Worm (Caenorhabditis elegans) whole organism, L1 larva: Measurements from ENCODE around the gene F56H9.6.
A peak's percentile ranks its signal among the peaks of the same experiment; 100 is the strongest.

Source experiments
- aha-1 ChIP-seq: fragments of 150-350 bp; optimal IDR thresholded peaks from 2 replicates; lab custom pipeline; 2014; ENCODE audit warnings: missing biosample characterization, missing genetic modification characterization
- blmp-1 ChIP-seq: fragments of 150-350 bp; optimal IDR thresholded peaks from 2 replicates; lab custom pipeline; 2014; ENCODE audit warnings: missing biosample characterization, missing genetic modification characterization
- ceh-63 ChIP-seq: fragments of 200-800 bp; sonication (Bioruptor generic); optimal IDR thresholded peaks from 2 replicates; lab custom pipeline; 2018; ENCODE audit warnings: mild to moderate bottlenecking, missing genetic modification characterization, missing compliant biosample characterization
- ces-1 ChIP-seq: fragments of 150-350 bp; optimal IDR thresholded peaks from 2 replicates; lab custom pipeline; 2014; ENCODE audit warnings: missing biosample characterization, missing genetic modification reagents, missing genetic modification characterization
- dpl-1 ChIP-seq, 3 experiments: fragments of 150-350 bp in 2 of 3; sonication (generic microtip) in 1 of 3; optimal IDR thresholded peaks; 2 replicates each; lab custom pipeline; 2014 to 2017; ENCODE audit warnings: missing biosample characterization in 3 of 3, missing genetic modification characterization in 3 of 3, missing genetic modification reagents in 3 of 3
- dsc-1 ChIP-seq: sonication (generic microtip); optimal IDR thresholded peaks from 2 replicates; lab custom pipeline; 2016; ENCODE audit warnings: mild to moderate bottlenecking, missing genetic modification characterization, missing compliant biosample characterization
- efl-1 ChIP-seq, 4 experiments: fragments of 150-350 bp; optimal IDR thresholded peaks in 3 of 4; peaks in 1 of 4; 1 replicate in 1 of 4; 2 replicates in 3 of 4; lab custom pipeline; 2014; ENCODE audit warnings: missing biosample characterization in 2 of 4, missing genetic modification characterization in 2 of 4, missing genetic modification reagents in 2 of 4
- egl-27 ChIP-seq, 2 experiments: fragments of 150-350 bp in 1 of 2; sonication (generic microtip); optimal IDR thresholded peaks; 3 replicates each; lab custom pipeline; 2017 to 2018; ENCODE audit warnings: missing biosample characterization in 2 of 2, missing genetic modification characterization in 2 of 2, missing genetic modification reagents in 2 of 2
- elt-3 ChIP-seq, 6 experiments: fragments of 150-350 bp in 1 of 6; sonication (generic microtip); optimal IDR thresholded peaks; 2 replicates each; lab custom pipeline; 2017 to 2018; ENCODE audit warnings: missing biosample characterization in 6 of 6, missing genetic modification characterization in 6 of 6, inconsistent platforms in 1 of 6
- ets-5 ChIP-seq: fragments of 200-800 bp; sonication (Bioruptor generic); IDR thresholded peaks from 2 replicates; pipeline ENCODE4 v1.3.6; 2022; ENCODE audit warnings: missing genetic modification characterization, missing compliant biosample characterization
- fkh-4 ChIP-seq: sonication (generic microtip); optimal IDR thresholded peaks from 2 replicates; lab custom pipeline; 2016; ENCODE audit warnings: missing compliant biosample characterization, missing genetic modification characterization, borderline replicate concordance
- fos-1 ChIP-seq: fragments of 150-350 bp; optimal IDR thresholded peaks from 2 replicates; lab custom pipeline; 2014; ENCODE audit warnings: missing biosample characterization, missing genetic modification characterization
- hlh-4 ChIP-seq: sonication (generic microtip); optimal IDR thresholded peaks from 2 replicates; lab custom pipeline; 2016; ENCODE audit warnings: mild to moderate bottlenecking, missing genetic modification characterization, missing compliant biosample characterization
- hpl-2 ChIP-seq: fragments of 150-350 bp; optimal IDR thresholded peaks from 2 replicates; lab custom pipeline; 2014; ENCODE audit warnings: missing biosample characterization, missing genetic modification reagents, missing genetic modification characterization
- lin-13 ChIP-seq: fragments of 150-350 bp; optimal IDR thresholded peaks from 2 replicates; lab custom pipeline; 2014; ENCODE audit warnings: missing biosample characterization, missing genetic modification reagents, missing genetic modification characterization
- lin-14 ChIP-seq: fragments of 200-800 bp; sonication (Bioruptor generic); optimal IDR thresholded peaks from 2 replicates; lab custom pipeline; 2018; ENCODE audit warnings: mild to moderate bottlenecking, missing genetic modification characterization, moderate library complexity, missing compliant biosample characterization
- lin-15B ChIP-seq: fragments of 150-350 bp; sonication (generic microtip); optimal IDR thresholded peaks from 3 replicates; lab custom pipeline; 2014; ENCODE audit warnings: missing biosample characterization, missing genetic modification characterization
- lin-39 ChIP-seq: fragments of 150-350 bp; optimal IDR thresholded peaks from 2 replicates; lab custom pipeline; 2014; ENCODE audit warnings: missing biosample characterization, missing genetic modification reagents, missing genetic modification characterization
- lir-3 ChIP-seq: sonication (generic microtip); optimal IDR thresholded peaks from 2 replicates; lab custom pipeline; 2016; ENCODE audit warnings: mild to moderate bottlenecking, missing genetic modification characterization, moderate library complexity, missing compliant biosample characterization; ENCODE audit not compliant: poor library complexity
- mdl-1 ChIP-seq, 2 experiments: fragments of 150-350 bp; optimal IDR thresholded peaks; 2 replicates each; lab custom pipeline; 2014 to 2017; ENCODE audit warnings: missing biosample characterization in 2 of 2, missing genetic modification characterization in 2 of 2, inconsistent platforms in 1 of 2
- mep-1 ChIP-seq: fragments of 150-350 bp; optimal IDR thresholded peaks from 2 replicates; lab custom pipeline; 2014; ENCODE audit warnings: missing biosample characterization, missing genetic modification characterization
- nhr-19 ChIP-seq: fragments of 200-800 bp; sonication (Bioruptor generic); conservative IDR thresholded peaks from 2 replicates; pipeline ENCODE4 v1.3.6; 2022; ENCODE audit warnings: missing genetic modification characterization, missing compliant biosample characterization
- nhr-20 ChIP-seq: sonication (generic microtip); optimal IDR thresholded peaks from 2 replicates; lab custom pipeline; 2016; ENCODE audit warnings: mild to moderate bottlenecking, missing genetic modification characterization, missing compliant biosample characterization
- nhr-77 ChIP-seq: fragments of 150-350 bp; optimal IDR thresholded peaks from 2 replicates; lab custom pipeline; 2014; ENCODE audit warnings: missing biosample characterization, missing genetic modification characterization
- nhr-84 ChIP-seq: sonication (generic microtip); optimal IDR thresholded peaks from 2 replicates; lab custom pipeline; 2017; ENCODE audit warnings: missing biosample characterization, missing genetic modification characterization
- nhr-85 ChIP-seq: sonication (generic microtip); peaks from one replicate; lab custom pipeline; 2016; ENCODE audit warnings: missing genetic modification characterization, inconsistent platforms, missing compliant biosample characterization
- pax-3 ChIP-seq: fragments of 200-800 bp; sonication (Bioruptor generic); optimal IDR thresholded peaks from 2 replicates; lab custom pipeline; 2018; ENCODE audit warnings: mild to moderate bottlenecking, missing genetic modification characterization, moderate library complexity, missing compliant biosample characterization
- pqm-1 ChIP-seq: sonication (generic microtip); optimal IDR thresholded peaks from 3 replicates; lab custom pipeline; 2017; ENCODE audit warnings: missing biosample characterization, missing genetic modification characterization
- snu-23 ChIP-seq: sonication (generic microtip); optimal IDR thresholded peaks from 2 replicates; lab custom pipeline; 2016; ENCODE audit warnings: missing genetic modification characterization, missing compliant biosample characterization
- sptf-1 ChIP-seq: fragments of 150-350 bp; optimal IDR thresholded peaks from 2 replicates; lab custom pipeline; 2014; ENCODE audit warnings: missing biosample characterization, missing genetic modification characterization
- sup-37 ChIP-seq: fragments of 200-800 bp; sonication (Bioruptor generic); optimal IDR thresholded peaks from 2 replicates; lab custom pipeline; 2018; ENCODE audit warnings: mild to moderate bottlenecking, missing genetic modification characterization, missing compliant biosample characterization
- swsn-7 ChIP-seq: sonication (generic microtip); optimal IDR thresholded peaks from 2 replicates; lab custom pipeline; 2016; ENCODE audit warnings: missing genetic modification characterization, missing compliant biosample characterization
- tlp-1 ChIP-seq: fragments of 150-350 bp; optimal IDR thresholded peaks from 2 replicates; lab custom pipeline; 2014; ENCODE audit warnings: missing biosample characterization, missing genetic modification characterization
- unc-130 ChIP-seq: fragments of 150-350 bp; optimal IDR thresholded peaks from 2 replicates; lab custom pipeline; 2017; ENCODE audit warnings: missing biosample characterization, missing genetic modification characterization, inconsistent platforms
- unc-30 ChIP-seq: sonication (generic microtip); optimal IDR thresholded peaks from 2 replicates; lab custom pipeline; 2017; ENCODE audit warnings: missing biosample characterization, missing genetic modification characterization
- unc-98 ChIP-seq: fragments of 200-800 bp; sonication (Bioruptor generic); IDR thresholded peaks from 2 replicates; pipeline ENCODE4 v1.3.6; 2022; ENCODE audit warnings: missing genetic modification characterization, missing compliant biosample characterization
- xbp-1 ChIP-seq: sonication (generic microtip); optimal IDR thresholded peaks from 2 replicates; lab custom pipeline; 2016; ENCODE audit warnings: missing genetic modification characterization, missing compliant biosample characterization
- zag-1 ChIP-seq: fragments of 150-350 bp; optimal IDR thresholded peaks from 2 replicates; lab custom pipeline; 2014; ENCODE audit warnings: missing biosample characterization, missing genetic modification characterization
- zip-4 ChIP-seq: fragments of 200-800 bp; sonication (Bioruptor generic); optimal IDR thresholded peaks from 2 replicates; lab custom pipeline; 2018; ENCODE audit warnings: mild to moderate bottlenecking, missing genetic modification characterization, moderate library complexity, missing compliant biosample characterization

F56H9.6 gene

DNA sequence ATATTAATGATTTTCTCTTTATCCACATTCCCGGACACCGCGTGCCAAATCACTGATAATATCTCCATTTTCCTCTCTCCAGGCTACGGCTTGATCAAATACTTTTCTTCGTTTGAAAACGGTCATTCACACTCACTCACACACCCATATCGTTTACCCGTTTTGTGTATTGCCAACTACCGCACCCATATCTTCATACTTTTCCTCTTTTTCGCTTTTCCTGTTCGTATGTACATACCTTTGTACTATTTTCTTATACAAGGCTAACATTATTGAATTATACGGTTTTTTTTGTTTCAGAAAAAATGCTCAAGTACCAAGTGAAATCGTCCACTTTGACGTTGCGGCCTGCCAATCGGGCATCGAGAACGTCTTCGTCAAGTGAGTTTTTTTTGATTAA lies 38.3 kb upstream of the F56H9.6 start, which contains the start of gene W05B10.4:
Gene W05B10.4, plus strand, starts transcription at position 301 of the 400 bp plus-strand sequence.
- peak; percentile 5 for TF ChIP-seq blmp-1 (tag; lab: Kevin White, UChicago)
- TF ChIP-seq hpl-2 (GFP tag; lab: Kevin White, UChicago) = no peak
- no peak for TF ChIP-seq egl-27 (tag; optimal IDR thresholded peaks at IDR 0.05; lab: Kevin White, UChicago)

DNA sequence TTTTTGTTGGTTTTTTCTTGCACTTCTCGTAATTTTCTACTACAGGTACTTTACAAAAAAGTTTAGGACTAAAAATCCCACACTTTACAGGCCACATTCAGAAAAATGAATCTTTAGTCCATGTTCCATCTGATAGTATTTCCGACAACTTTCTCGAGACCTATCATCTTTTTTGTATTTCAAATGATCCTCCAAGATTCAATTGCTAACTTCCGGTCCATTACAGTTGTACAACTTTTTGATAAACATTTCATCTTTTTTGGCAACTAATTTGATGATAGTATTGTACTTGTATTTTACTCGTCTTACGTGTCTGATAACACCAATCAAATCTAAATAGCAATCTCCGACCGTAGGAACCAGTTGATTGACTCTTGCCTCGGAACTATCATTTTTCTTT lies 37.8 kb upstream of the F56H9.6 start:
- TF ChIP-seq elt-3 (tag; optimal IDR thresholded peaks at IDR 0.05; lab: Kevin White, UChicago) (peak in 3 of 6 experiments; percentile 37 to 57 (median 40)), pax-3 (tag; lab: Kevin White, UChicago) (no peak), xbp-1 (tag; lab: Kevin White, UChicago) (no peak), nhr-85 (tag; lab: Kevin White, UChicago) (peak; percentile 65), nhr-20 (tag; lab: Kevin White, UChicago) (peak; percentile 25), hlh-4 (tag; lab: Kevin White, UChicago) (no peak), lin-14 (GFP tag; lab: Kevin White, UChicago) (peak; percentile 51), blmp-1 (tag; lab: Kevin White, UChicago) (peak; percentile 35)

DNA sequence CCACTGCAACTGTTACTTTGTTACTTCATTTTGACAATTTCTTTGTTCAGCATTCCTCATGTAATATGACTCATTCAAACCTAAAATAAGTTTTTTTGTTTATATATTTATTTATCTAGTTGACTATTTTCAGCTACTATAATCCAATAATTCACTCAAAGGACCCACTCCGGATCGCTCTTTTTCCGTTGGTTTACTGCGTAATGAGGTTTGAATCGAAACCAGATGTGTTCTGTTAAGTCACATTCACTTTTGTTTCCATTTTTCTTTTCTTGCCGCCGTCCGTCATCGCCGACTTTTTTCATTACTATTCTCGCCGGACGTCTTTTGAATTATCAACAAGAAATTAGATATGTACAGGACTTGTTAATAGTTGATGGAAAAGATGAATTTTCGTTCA lies 33.7 kb upstream of the F56H9.6 start:
- TF ChIP-seq dsc-1 (tag; lab: Kevin White, UChicago) (peak; percentile 90), fkh-4 (tag; lab: Kevin White, UChicago) (peak; percentile 60), aha-1 (no peak), blmp-1 (tag; lab: Kevin White, UChicago) (peak; percentile 21)

DNA sequence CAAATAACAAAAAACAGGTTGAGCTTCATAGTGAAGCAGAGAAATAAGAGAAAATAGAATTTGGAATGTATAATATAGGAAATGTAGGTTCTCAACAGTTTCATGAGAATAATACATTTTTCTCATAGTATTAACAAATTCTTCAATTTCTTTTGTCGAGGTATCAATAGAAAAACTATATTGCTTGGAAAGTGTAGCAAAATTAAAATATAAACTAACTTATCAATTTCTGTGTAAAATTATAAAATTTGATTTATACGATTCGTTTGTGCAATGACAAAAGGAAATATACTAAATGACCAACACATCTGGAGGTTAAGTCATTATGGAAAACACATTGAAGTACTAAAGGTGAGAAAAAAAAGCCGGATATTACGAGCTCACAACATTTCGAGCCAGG lies 32.0 kb upstream of the F56H9.6 start, which contains the start of gene W05B10.3:
Gene W05B10.3, minus strand, starts transcription at position 101 of the 400 bp plus-strand sequence.
- TF ChIP-seq zip-4 (no peak), ces-1 (GFP tag; lab: Kevin White, UChicago) (no peak), snu-23 (no peak), dpl-1 (GFP tag; optimal IDR thresholded peaks at IDR 0.05; lab: Kevin White, UChicago) (no peak), pqm-1 (no peak), tlp-1 (tag; lab: Kevin White, UChicago) (no peak), nhr-84 (tag; lab: Kevin White, UChicago) (no peak), sptf-1 (tag; lab: Kevin White, UChicago) (no peak), hlh-4 (tag; lab: Kevin White, UChicago) (no peak)

DNA sequence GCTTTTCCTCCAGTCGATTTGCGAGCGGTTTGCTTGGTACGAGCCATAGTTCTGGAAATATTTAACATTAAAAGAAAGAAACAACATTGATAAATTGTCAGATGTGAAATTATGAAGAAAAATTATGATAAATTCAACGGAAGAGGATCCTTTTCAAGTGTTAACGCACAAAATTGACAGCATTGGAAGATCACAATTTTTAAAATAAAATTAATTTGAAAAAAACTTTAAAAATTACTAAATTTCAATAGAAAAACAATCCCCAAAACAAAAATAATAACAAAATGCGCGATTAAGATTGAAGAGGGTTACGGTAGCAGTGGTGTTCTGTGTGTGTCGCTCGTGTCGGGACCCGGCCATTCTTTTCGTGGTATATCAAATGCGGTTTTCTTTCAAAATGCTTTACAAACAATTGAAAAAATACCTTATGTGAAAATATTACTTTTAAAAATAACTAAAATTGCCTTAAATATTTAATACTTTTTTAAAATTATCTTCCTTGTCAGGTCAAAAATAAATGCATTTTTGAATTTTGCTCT lies 30.7 kb upstream of the F56H9.6 start, which contains the start of gene his-74:
Gene his-74, minus strand, starts transcription at position 51 of the 539 bp plus-strand sequence.
- TF ChIP-seq hpl-2 (GFP tag; lab: Kevin White, UChicago) = no peak
- TF ChIP-seq pax-3 (tag; lab: Kevin White, UChicago) = no peak
- no peak for TF ChIP-seq egl-27 (tag; optimal IDR thresholded peaks at IDR 0.05; lab: Kevin White, UChicago)
- TF ChIP-seq unc-130 (tag; lab: Kevin White, UChicago) = no peak
- no peak for TF ChIP-seq lin-14 (GFP tag; lab: Kevin White, UChicago)
- TF ChIP-seq sup-37 = no peak
- no peak for TF ChIP-seq lin-15B
- no peak for TF ChIP-seq swsn-7
- no peak for TF ChIP-seq efl-1 (optimal IDR thresholded peaks at IDR 0.05; lab: Kevin White, UChicago)
- TF ChIP-seq efl-1 (GFP tag; optimal IDR thresholded peaks at IDR 0.05 in 1 of 2; lab: Kevin White, UChicago) = no peak

DNA sequence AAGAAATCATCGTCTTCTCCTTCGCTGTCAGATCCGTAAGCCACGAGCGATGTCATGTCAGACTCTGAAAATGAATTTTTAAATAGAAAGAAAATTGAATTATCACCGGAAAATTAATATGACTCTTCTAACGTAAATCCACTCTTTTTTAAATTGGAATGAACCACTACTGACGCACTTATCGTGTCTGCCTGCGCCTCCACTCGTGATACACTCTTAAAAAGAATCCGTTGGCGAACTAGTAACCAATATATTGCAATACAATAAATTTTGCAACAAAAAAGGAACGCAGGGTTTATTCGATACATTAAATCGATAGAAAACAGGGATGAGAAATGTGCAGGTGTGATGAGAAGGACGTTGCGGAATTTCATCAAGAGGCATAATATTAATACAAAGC lies 29.8 kb upstream of the F56H9.6 start, which contains the start of gene ccch-3:
Gene ccch-3, minus strand, starts transcription at position 262 of the 400 bp plus-strand sequence.
- TF ChIP-seq pqm-1 = no peak
- TF ChIP-seq ceh-63 = no peak
- TF ChIP-seq fos-1 (tag; lab: Kevin White, UChicago) = peak; percentile 6
- TF ChIP-seq zag-1 = no peak
- no peak for TF ChIP-seq unc-30 (tag; lab: Kevin White, UChicago)
- TF ChIP-seq unc-130 (tag; lab: Kevin White, UChicago) = peak; percentile 78
- peak; percentile 92 for TF ChIP-seq nhr-20 (tag; lab: Kevin White, UChicago)
- peak in 1 of 2 experiments; percentile 59 for TF ChIP-seq mdl-1 (tag; optimal IDR thresholded peaks at IDR 0.05; lab: Kevin White, UChicago)
- TF ChIP-seq lir-3 (tag; lab: Kevin White, UChicago) = peak; percentile 37
- peak; percentile 77 for TF ChIP-seq nhr-19 (GFP tag; lab: Robert Waterston, UW)
- TF ChIP-seq sup-37 = no peak
- TF ChIP-seq blmp-1 (tag; lab: Kevin White, UChicago) = peak; percentile 66
- no peak for TF ChIP-seq sptf-1 (tag; lab: Kevin White, UChicago)
- TF ChIP-seq unc-98 (GFP tag; lab: Robert Waterston, UW) = no peak
- TF ChIP-seq mep-1 (tag; lab: Kevin White, UChicago) = peak; percentile 82
- TF ChIP-seq ets-5 (GFP tag; lab: Robert Waterston, UW) = no peak
- peak; percentile 78 for TF ChIP-seq swsn-7
- TF ChIP-seq lin-13 (GFP tag; lab: Kevin White, UChicago) = peak; percentile 72
- TF ChIP-seq lin-39 (tag; lab: Kevin White, UChicago) = no peak
- TF ChIP-seq nhr-84 (tag; lab: Kevin White, UChicago) = no peak
- TF ChIP-seq nhr-77 (tag; lab: Kevin White, UChicago) = peak; percentile 5
- peak; percentile 80 for TF ChIP-seq xbp-1 (tag; lab: Kevin White, UChicago)
